Worm (Caenorhabditis elegans): Measurements from ENCODE around the gene chil-2.

ce11 chrII:9900276-9900675, 25.9 kb upstream of the chil-2 start, which contains the start of gene unc-4:
- no peak for TF ChIP-seq snpc-3.4 (tag; optimal IDR thresholded peaks at IDR 0.05)
- no peak for TF ChIP-seq F39B2.1 (GFP tag; IDR thresholded peaks at IDR 0.05)
- no peak for TF ChIP-seq snpc-4 (GFP tag; optimal IDR thresholded peaks at IDR 0.05)
- TF ChIP-seq snpc-4 (tag; optimal IDR thresholded peaks at IDR 0.05): no peak
- TF ChIP-seq unc-130 (GFP tag; optimal IDR thresholded peaks at IDR 0.05): no peak
- TF ChIP-seq nhr-90 (tag; optimal IDR thresholded peaks at IDR 0.05): no peak
- no peak for TF ChIP-seq snpc-1.1 (tag; optimal IDR thresholded peaks at IDR 0.05; ENCODE audit: insufficient read depth)
- no peak for TF ChIP-seq ets-4 (GFP tag; optimal IDR thresholded peaks at IDR 0.05)

All from whole organism, young adult.